Fruit fly (Drosophila melanogaster): ENCODE measurements around the gene rod.

The rod gene

dm6 chr3R:31580586-31580994 is at the start of gene rod, which contains the start of gene pygo:
Gene rod, plus strand, starts transcription at chr3R:31580951.
Gene pygo, minus strand, starts transcription at chr3R:31580699.
- TF ChIP-seq CG6791 (GFP tag; IDR thresholded peaks at IDR 0.05; ENCODE audit: partially characterized antibody) (peak; percentile 63; the same call in 2 of the 3 replicates), dpn (GFP tag; optimal IDR thresholded peaks at IDR 0.05) (no peak), org-1 (GFP tag; optimal IDR thresholded peaks at IDR 0.05) (no peak), CG2116 (GFP tag; optimal IDR thresholded peaks at IDR 0.05) (peak; percentile 95), NC2α (GFP tag; optimal IDR thresholded peaks at IDR 0.05) (no peak), amos (GFP tag; IDR thresholded peaks at IDR 0.05; ENCODE audit: partially characterized antibody) (peak; percentile 57), stwl (tag; optimal IDR thresholded peaks at IDR 0.05) (peak; percentile 90), Dp (GFP tag; optimal IDR thresholded peaks at IDR 0.05) (peak; percentile 78), CG30403 (GFP tag; optimal IDR thresholded peaks at IDR 0.05) (peak; percentile 38), CG34224 (GFP tag; IDR thresholded peaks at IDR 0.05; ENCODE audit: partially characterized antibody) (peak; percentile 70), NK7.1 (GFP tag; optimal IDR thresholded peaks at IDR 0.05) (no peak), Med (GFP tag) (peak; percentile 78), Max (GFP tag; optimal IDR thresholded peaks at IDR 0.05) (peak; percentile 16), YL-1 (GFP tag; optimal IDR thresholded peaks at IDR 0.05) (peak; percentile 69), Side (GFP tag; optimal IDR thresholded peaks at IDR 0.05) (peak; percentile 15), gfzf (GFP tag; optimal IDR thresholded peaks at IDR 0.05) (peak; percentile 90), ci (GFP tag; IDR thresholded peaks at IDR 0.05) (peak; percentile 28; the same call in 1 of the 3 replicates), HLH4C (GFP tag; IDR thresholded peaks at IDR 0.05; ENCODE audit: partially characterized antibody) (peak; percentile 72), chinmo (GFP tag; IDR thresholded peaks at IDR 0.05; ENCODE audit: partially characterized antibody) (0 out of 4 replicates have a peak, but pooled peaks have one; percentile 60), MBD-R2 (GFP tag; IDR thresholded peaks at IDR 0.05) (peak; percentile 84), CG12659 (GFP tag; optimal IDR thresholded peaks at IDR 0.05) (peak; percentile 56), chif (GFP tag; optimal IDR thresholded peaks at IDR 0.05) (peak in 1 of 2 experiments; percentile 5), crp (GFP tag; optimal IDR thresholded peaks at IDR 0.05) (peak in 1 of 2 experiments; percentile 6), Myb (GFP tag; optimal IDR thresholded peaks at IDR 0.05) (peak; percentile 71), Opbp (GFP tag; IDR thresholded peaks at IDR 0.05; ENCODE audit: partially characterized antibody) (peak; percentile 67; the same call in 2 of the 3 replicates), zen2 (GFP tag; IDR thresholded peaks at IDR 0.05; ENCODE audit: partially characterized antibody) (peak; percentile 30; the same call in 1 of the 3 replicates), Hmx (GFP tag; optimal IDR thresholded peaks at IDR 0.05) (no peak), CG7786 (GFP tag; optimal IDR thresholded peaks at IDR 0.05) (peak; percentile 13), Hr51 (GFP tag; optimal IDR thresholded peaks at IDR 0.05) (peak in 1 of 2 experiments; percentile 5), CG4730 (GFP tag; IDR thresholded peaks at IDR 0.05) (no peak), Mrtf (GFP tag; IDR thresholded peaks at IDR 0.05) (no peak), row (GFP tag; IDR thresholded peaks at IDR 0.05) (peak; percentile 22; the same call in 1 of the 3 replicates), hb (GFP tag; IDR thresholded peaks at IDR 0.05; ENCODE audit: partially characterized antibody) (peak; percentile 72; the same call in 2 of the 3 replicates), phol (tag; optimal IDR thresholded peaks at IDR 0.05) (peak; percentile 48), CG2129 (GFP tag; IDR thresholded peaks at IDR 0.05; ENCODE audit: partially characterized antibody) (no peak), tna (GFP tag; IDR thresholded peaks at IDR 0.05; ENCODE audit: partially characterized antibody) (peak; percentile 51), CG31224 (GFP tag; IDR thresholded peaks at IDR 0.05) (no peak), CG1603 (tag; optimal IDR thresholded peaks at IDR 0.05) (peak; percentile 77), hkb (optimal IDR thresholded peaks at IDR 0.05) (peak; percentile 66), hkb (GFP tag; IDR thresholded peaks at IDR 0.05) (no peak), ssp (GFP tag; IDR thresholded peaks at IDR 0.05) (0 out of 2 replicates have a peak, but pooled peaks have one; percentile 17), Sry-δ (GFP tag; optimal IDR thresholded peaks at IDR 0.05) (peak; percentile 73), gt (GFP tag; IDR thresholded peaks at IDR 0.05) (no peak), jumu (GFP tag; optimal IDR thresholded peaks at IDR 0.05) (peak; percentile 59), CG6175 (GFP tag; IDR thresholded peaks at IDR 0.05) (no peak), CG30020 (tag; optimal IDR thresholded peaks at IDR 0.05) (peak; percentile 8), sd (tag; optimal IDR thresholded peaks at IDR 0.05) (peak; percentile 97), CG30431 (GFP tag; optimal IDR thresholded peaks at IDR 0.05) (no peak), CG13775 (GFP tag; optimal IDR thresholded peaks at IDR 0.05) (peak; percentile 11)

Data from whole organism, embryonic.